Worm (Caenorhabditis elegans): ENCODE data around the gene W04G3.12.

DNA sequence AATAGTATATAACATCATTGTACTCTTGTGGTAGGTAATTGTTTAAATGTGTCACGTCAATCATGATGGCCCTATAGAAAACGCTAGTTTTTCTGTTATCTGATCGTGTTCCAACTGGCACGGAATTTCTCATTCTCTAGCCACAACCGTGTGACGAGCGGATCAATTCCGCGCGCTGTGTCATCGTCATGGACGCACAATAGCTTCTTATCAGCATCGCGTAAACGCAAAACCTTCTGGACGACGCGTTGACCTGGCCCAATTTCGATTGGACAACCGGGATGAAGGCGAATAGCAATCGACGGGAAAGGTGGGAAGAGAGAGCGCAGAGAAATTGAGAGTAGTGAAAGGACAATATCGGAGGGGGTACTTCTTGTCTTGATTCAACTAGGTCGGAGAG lies 19.6 kb downstream of the W04G3.12 start, which contains the start of gene lpr-3:
- TF ChIP-seq lin-39 (tag; optimal IDR thresholded peaks at IDR 0.05), result no peak
- no peak for TF ChIP-seq cey-2 (tag; optimal IDR thresholded peaks at IDR 0.05; ENCODE audit: borderline replicate concordance, insufficient read depth)
- TF ChIP-seq nhr-41 (GFP tag; IDR thresholded peaks at IDR 0.05), result no peak
